Worm (Caenorhabditis elegans) whole organism, L4 larva: ENCODE results near the gene htrl-1.
A peak's percentile ranks its signal among the peaks of the same experiment; 100 is the strongest.

ENCODE experiments used
- D1046.2 ChIP-seq: fragments of 200-800 bp; sonication (Bioruptor generic); IDR thresholded peaks from 2 replicates; pipeline ENCODE4 v1.3.6; 2022; ENCODE audit warnings: missing genetic modification characterization, missing compliant biosample characterization
- F26F4.8 ChIP-seq: fragments of 200-800 bp; sonication (Bioruptor generic); conservative IDR thresholded peaks from 2 replicates; pipeline ENCODE4 v1.3.6; 2022; ENCODE audit warnings: missing genetic modification characterization, missing compliant biosample characterization
- F37D6.2 ChIP-seq: sonication (generic microtip); optimal IDR thresholded peaks from 2 replicates; lab custom pipeline; 2016; ENCODE audit warnings: mild to moderate bottlenecking, missing genetic modification characterization, missing compliant biosample characterization
- F49E8.2 ChIP-seq: sonication (generic microtip); optimal IDR thresholded peaks from 2 replicates; lab custom pipeline; 2016; ENCODE audit warnings: missing compliant biosample characterization, mild to moderate bottlenecking, missing genetic modification characterization, borderline replicate concordance
- T26A8.4 ChIP-seq: fragments of 200-800 bp; sonication (Bioruptor generic); IDR thresholded peaks from 2 replicates; pipeline ENCODE4 v1.3.6; 2022; ENCODE audit warnings: missing genetic modification characterization, missing compliant biosample characterization
- Y75B8A.6 ChIP-seq: fragments of 200-800 bp; sonication (Bioruptor generic); IDR thresholded peaks from 2 replicates; pipeline ENCODE4 v1.3.6; 2022; ENCODE audit warnings: missing genetic modification reagents, missing genetic modification characterization, missing compliant biosample characterization
- cey-2 ChIP-seq: sonication (generic microtip); optimal IDR thresholded peaks from 3 replicates; lab custom pipeline; 2017; ENCODE audit warnings: missing genetic modification characterization, mild to moderate bottlenecking, missing compliant biosample characterization, antibody characterized with exemption, borderline replicate concordance; ENCODE audit not compliant: insufficient read depth
- ctbp-1 ChIP-seq: fragments of 200-800 bp; sonication (Bioruptor generic); IDR thresholded peaks from 2 replicates; pipeline ENCODE4 v1.3.6; 2022; ENCODE audit warnings: missing genetic modification reagents, missing genetic modification characterization, missing compliant biosample characterization
- daf-12 ChIP-seq: fragments of 150-350 bp; optimal IDR thresholded peaks from 2 replicates; lab custom pipeline; 2014; ENCODE audit warnings: missing biosample characterization, missing genetic modification reagents, missing genetic modification characterization
- daf-16 ChIP-seq, 3 experiments: sonication (generic microtip); optimal IDR thresholded peaks; 2 replicates each; lab custom pipeline; 2016 to 2017; ENCODE audit warnings: missing genetic modification characterization in 3 of 3, missing genetic modification reagents in 3 of 3, mild to moderate bottlenecking in 2 of 3, missing compliant biosample characterization in 2 of 3, missing biosample characterization in 1 of 3, moderate library complexity in 1 of 3
- daf-8 ChIP-seq: fragments of 200-800 bp; sonication (Bioruptor generic); IDR thresholded peaks from 2 replicates; pipeline ENCODE4 v1.3.6; 2022; ENCODE audit warnings: missing genetic modification characterization, missing compliant biosample characterization
- dmd-6 ChIP-seq: fragments of 200-800 bp; sonication (Bioruptor generic); IDR thresholded peaks from 2 replicates; pipeline ENCODE4 v1.3.6; 2022; ENCODE audit warnings: missing genetic modification reagents, missing genetic modification characterization, missing compliant biosample characterization
- dmd-9 ChIP-seq: fragments of 200-800 bp; sonication (Bioruptor generic); IDR thresholded peaks from 2 replicates; pipeline ENCODE4 v1.3.6; 2022; ENCODE audit warnings: missing genetic modification reagents, missing genetic modification characterization, missing compliant biosample characterization
- dve-1 ChIP-seq: sonication (generic microtip); optimal IDR thresholded peaks from 2 replicates; lab custom pipeline; 2017; ENCODE audit warnings: antibody characterized with exemption, mild to moderate bottlenecking, missing genetic modification characterization, missing compliant biosample characterization; ENCODE audit not compliant: insufficient read depth
- egl-27 ChIP-seq: sonication (generic microtip); optimal IDR thresholded peaks from 3 replicates; lab custom pipeline; 2017; ENCODE audit warnings: missing biosample characterization, missing genetic modification reagents, missing genetic modification characterization
- egl-43 ChIP-seq: fragments of 200-800 bp; sonication (Bioruptor generic); IDR thresholded peaks from 2 replicates; pipeline ENCODE4 v1.3.6; 2022; ENCODE audit warnings: missing genetic modification reagents, missing genetic modification characterization, missing compliant biosample characterization
- fos-1 ChIP-seq: fragments of 150-350 bp; optimal IDR thresholded peaks from 2 replicates; lab custom pipeline; 2014; ENCODE audit warnings: missing biosample characterization, missing genetic modification characterization
- gei-8 ChIP-seq: fragments of 200-800 bp; sonication (Bioruptor generic); optimal IDR thresholded peaks from 2 replicates; lab custom pipeline; 2018; ENCODE audit warnings: mild to moderate bottlenecking, missing genetic modification characterization, missing compliant biosample characterization
- hif-1 ChIP-seq, 2 experiments: sonication (generic microtip); optimal IDR thresholded peaks; 2 replicates each; lab custom pipeline; 2016 to 2017; ENCODE audit warnings: missing compliant biosample characterization in 2 of 2, missing genetic modification characterization in 2 of 2, missing genetic modification reagents in 2 of 2, missing genotype in 2 of 2, mild to moderate bottlenecking in 1 of 2
- hlh-11 ChIP-seq: fragments of 200-800 bp; sonication (Bioruptor generic); optimal IDR thresholded peaks from 2 replicates; lab custom pipeline; 2018; ENCODE audit warnings: mild to moderate bottlenecking, missing genetic modification characterization, missing compliant biosample characterization
- hmg-1.1 ChIP-seq: fragments of 200-800 bp; sonication (Bioruptor generic); IDR thresholded peaks from 2 replicates; pipeline ENCODE4 v1.3.6; 2022; ENCODE audit warnings: missing genetic modification reagents, missing genetic modification characterization, missing compliant biosample characterization
- jun-1 ChIP-seq: fragments of 150-350 bp; optimal IDR thresholded peaks from 2 replicates; lab custom pipeline; 2014; ENCODE audit warnings: missing biosample characterization, missing genetic modification reagents, missing genetic modification characterization
- lin-13 ChIP-seq: fragments of 150-350 bp; optimal IDR thresholded peaks from 2 replicates; lab custom pipeline; 2014; ENCODE audit warnings: missing biosample characterization, missing genetic modification reagents, missing genetic modification characterization
- lin-38 ChIP-seq: fragments of 200-800 bp; sonication (Bioruptor generic); IDR thresholded peaks from 2 replicates; pipeline ENCODE4 v1.3.6; 2022; ENCODE audit warnings: missing genetic modification reagents, missing genetic modification characterization, missing compliant biosample characterization
- lsy-2 ChIP-seq, 2 experiments: fragments of 150-350 bp in 1 of 2; sonication (generic microtip) in 1 of 2; optimal IDR thresholded peaks; 2 replicates each; lab custom pipeline; 2014 to 2017; ENCODE audit warnings: missing biosample characterization in 2 of 2, missing genetic modification characterization in 2 of 2
- madf-9 ChIP-seq: fragments of 200-800 bp; sonication (Bioruptor generic); conservative IDR thresholded peaks from 2 replicates; pipeline ENCODE4 v1.3.6; 2022; ENCODE audit warnings: missing genetic modification reagents, missing genetic modification characterization, missing compliant biosample characterization
- mdl-1 ChIP-seq, 2 experiments: fragments of 150-350 bp in 1 of 2; sonication (generic microtip) in 1 of 2; optimal IDR thresholded peaks; 2 replicates each; lab custom pipeline; 2014 to 2017; ENCODE audit warnings: missing biosample characterization in 2 of 2, missing genetic modification characterization in 2 of 2
- mxl-3 ChIP-seq: fragments of 200-800 bp; sonication (Bioruptor generic); optimal IDR thresholded peaks from 2 replicates; lab custom pipeline; 2018; ENCODE audit warnings: mild to moderate bottlenecking, missing genetic modification characterization, missing compliant biosample characterization
- nhr-237 ChIP-seq: sonication (generic microtip); optimal IDR thresholded peaks from 2 replicates; lab custom pipeline; 2017; ENCODE audit warnings: missing biosample characterization, missing genetic modification characterization
- nhr-28 ChIP-seq: fragments of 150-350 bp; optimal IDR thresholded peaks from 2 replicates; lab custom pipeline; 2014; ENCODE audit warnings: missing biosample characterization, missing genetic modification characterization
- nhr-42 ChIP-seq: fragments of 200-800 bp; sonication (Bioruptor generic); IDR thresholded peaks from 2 replicates; pipeline ENCODE4 v1.3.6; 2022; ENCODE audit warnings: missing genetic modification characterization, missing compliant biosample characterization
- nhr-48 ChIP-seq: sonication (generic microtip); optimal IDR thresholded peaks from 2 replicates; lab custom pipeline; 2016; ENCODE audit warnings: mild to moderate bottlenecking, missing genetic modification characterization, missing compliant biosample characterization
- nhr-76 ChIP-seq: fragments of 150-350 bp; optimal IDR thresholded peaks from 2 replicates; lab custom pipeline; 2014; ENCODE audit warnings: missing biosample characterization, missing genetic modification characterization
- php-3 ChIP-seq: fragments of 200-800 bp; sonication (Bioruptor generic); IDR thresholded peaks from 2 replicates; pipeline ENCODE4 v1.3.6; 2022; ENCODE audit warnings: missing genetic modification reagents, missing genetic modification characterization, missing compliant biosample characterization
- pqm-1 ChIP-seq: sonication (generic microtip); optimal IDR thresholded peaks from 2 replicates; lab custom pipeline; 2017; ENCODE audit warnings: missing biosample characterization, missing genetic modification characterization
- rbr-2 ChIP-seq: sonication (generic microtip); optimal IDR thresholded peaks from 2 replicates; lab custom pipeline; 2016; ENCODE audit warnings: missing genotype, missing genetic modification characterization, missing compliant biosample characterization
- sdz-12 ChIP-seq: fragments of 200-800 bp; sonication (Bioruptor generic); optimal IDR thresholded peaks from 2 replicates; lab custom pipeline; 2018; ENCODE audit warnings: mild to moderate bottlenecking, missing genetic modification characterization, missing compliant biosample characterization
- skn-1 ChIP-seq: fragments of 150-350 bp; optimal IDR thresholded peaks from 2 replicates; lab custom pipeline; 2014; ENCODE audit warnings: missing biosample characterization, missing genetic modification characterization
- snpc-4 ChIP-seq: fragments of 150-350 bp; optimal IDR thresholded peaks from 2 replicates; lab custom pipeline; 2014; ENCODE audit warnings: missing biosample characterization, missing genetic modification characterization
- unc-62 ChIP-seq, 3 experiments: fragments of 150-350 bp in 1 of 3; sonication (generic microtip); optimal IDR thresholded peaks in 2 of 3; peaks in 1 of 3; 1 replicate in 1 of 3; 2 replicates in 2 of 3; lab custom pipeline; 2014 to 2017; ENCODE audit warnings: missing biosample characterization in 3 of 3, missing genetic modification characterization in 3 of 3, missing genetic modification reagents in 3 of 3, missing genotype in 1 of 3
- zfp-3 ChIP-seq: fragments of 200-800 bp; sonication (Bioruptor generic); conservative IDR thresholded peaks from 2 replicates; pipeline ENCODE4 v1.3.6; 2022; ENCODE audit warnings: missing genetic modification reagents, missing genetic modification characterization, missing compliant biosample characterization

The htrl-1 gene

DNA sequence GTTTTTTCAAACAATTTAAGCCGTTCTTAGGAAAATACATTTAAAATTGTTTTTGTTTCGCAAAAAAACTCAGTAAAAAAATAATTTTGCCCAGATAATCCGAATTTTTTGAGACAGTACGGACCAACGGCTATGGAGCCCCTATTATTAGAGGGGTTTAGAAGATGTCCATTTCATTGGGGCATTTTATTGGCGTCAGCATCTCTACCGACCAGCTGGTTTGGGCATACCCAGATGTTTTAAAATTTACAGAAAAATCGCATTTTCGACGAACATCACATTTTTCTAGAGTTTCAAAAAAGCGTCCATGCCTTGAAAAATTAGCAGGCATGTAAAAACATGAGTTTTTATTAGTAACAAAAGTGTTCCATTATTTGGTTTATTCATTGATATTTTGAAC lies 45.1 kb upstream of the htrl-1 start (continued):
- TF ChIP-seq mdl-1 (tag; optimal IDR thresholded peaks at IDR 0.05; lab: Kevin White, UChicago) (no peak), lin-38 (GFP tag; lab: Robert Waterston, UW) (peak; percentile 30; the same call in 1 of the 2 replicates), fos-1 (no peak), lsy-2 (tag; optimal IDR thresholded peaks at IDR 0.05; lab: Kevin White, UChicago) (no peak), unc-62 (GFP tag; optimal IDR thresholded peaks at IDR 0.05 in 1 of 2; lab: Kevin White, UChicago) (no peak), unc-62 (tag; optimal IDR thresholded peaks at IDR 0.05; lab: Kevin White, UChicago) (no peak), gei-8 (GFP tag; lab: Kevin White, UChicago) (peak; percentile 52), hif-1 (tag; optimal IDR thresholded peaks at IDR 0.05; lab: Kevin White, UChicago) (peak in 1 of 2 experiments; percentile 64), dmd-9 (GFP tag; lab: Robert Waterston, UW) (0 out of 2 replicates have a peak, but pooled peaks have one; percentile 36), snpc-4 (tag; lab: Kevin White, UChicago) (no peak), nhr-76 (no peak), cey-2 (tag; lab: Kevin White, UChicago) (no peak), hmg-1.1 (0 out of 2 replicates have a peak, but pooled peaks have one; percentile 33)
- TF ChIP-seq, all 104 proteins: peak for 17

DNA sequence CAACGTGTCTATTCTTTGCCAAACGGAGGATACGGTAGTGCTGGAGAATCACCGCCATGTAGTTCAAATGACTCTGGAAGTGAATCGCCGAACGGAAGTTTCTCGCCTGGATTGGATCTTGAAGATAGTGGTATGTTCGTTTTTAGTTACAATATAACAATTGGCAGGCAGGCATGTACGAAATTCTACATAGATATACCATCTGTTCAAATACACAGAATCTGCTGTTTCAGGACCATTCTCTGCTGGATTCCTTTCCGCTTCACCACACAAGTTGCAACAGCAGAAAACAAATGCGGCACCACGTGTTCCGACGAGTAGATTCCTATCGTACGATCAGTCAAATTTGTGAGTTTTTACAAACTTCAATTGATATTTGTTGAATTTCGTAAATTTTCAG lies 43.3 kb upstream of the htrl-1 start:
- no peak for TF ChIP-seq nhr-237
- TF ChIP-seq rbr-2 (tag; lab: Kevin White, UChicago) = no peak
- TF ChIP-seq zfp-3 (GFP tag; lab: Robert Waterston, UW) = no peak
- no peak for TF ChIP-seq D1046.2 (GFP tag; lab: Robert Waterston, UW)
- no peak for TF ChIP-seq dve-1 (tag; lab: Kevin White, UChicago)
- no peak for TF ChIP-seq jun-1 (tag; lab: Kevin White, UChicago)
- TF ChIP-seq daf-12 (tag; lab: Kevin White, UChicago) = no peak
- peak; percentile 15 for TF ChIP-seq skn-1 (tag; lab: Kevin White, UChicago)
- TF ChIP-seq cey-2 (tag; lab: Kevin White, UChicago) = no peak
- TF ChIP-seq unc-62 (GFP tag; optimal IDR thresholded peaks at IDR 0.05 in 1 of 2; lab: Kevin White, UChicago) = peak in 1 of 2 experiments; percentile 97
- no peak for TF ChIP-seq unc-62 (tag; optimal IDR thresholded peaks at IDR 0.05; lab: Kevin White, UChicago)
- TF ChIP-seq Y75B8A.6 (GFP tag; lab: Robert Waterston, UW) = no peak
- no peak for TF ChIP-seq hlh-11 (tag; lab: Kevin White, UChicago)
- no peak for TF ChIP-seq nhr-48
- no peak for TF ChIP-seq F26F4.8 (GFP tag; lab: Robert Waterston, UW)
- no peak for TF ChIP-seq gei-8 (GFP tag; lab: Kevin White, UChicago)
- TF ChIP-seq madf-9 = no peak

DNA sequence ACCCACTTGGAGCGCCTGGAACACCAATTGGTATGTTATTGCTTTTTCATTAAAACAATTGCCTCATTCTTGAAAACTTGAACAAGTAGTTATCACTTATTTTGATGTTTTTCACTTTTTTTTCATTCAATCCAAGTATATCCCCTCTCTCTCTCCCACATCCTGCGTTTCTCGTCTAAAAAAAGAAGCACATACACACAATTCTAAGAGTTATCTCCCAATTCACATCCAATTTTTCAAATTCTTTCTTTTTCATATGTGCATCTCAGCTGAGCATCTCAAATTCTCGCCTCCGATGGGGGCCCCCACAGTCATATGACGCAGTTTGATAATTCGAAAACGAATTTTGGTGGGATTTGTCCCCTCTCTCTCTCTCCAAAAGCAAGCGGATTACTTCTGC lies 40.5 kb upstream of the htrl-1 start:
- no peak for TF ChIP-seq nhr-42 (GFP tag; lab: Robert Waterston, UW)
- TF ChIP-seq F26F4.8 (GFP tag; lab: Robert Waterston, UW) = 0 out of 2 replicates have a peak, but pooled peaks have one; percentile 28
- TF ChIP-seq unc-62 (GFP tag; optimal IDR thresholded peaks at IDR 0.05 in 1 of 2; lab: Kevin White, UChicago) = peak in 1 of 2 experiments; percentile 85
- no peak for TF ChIP-seq unc-62 (tag; optimal IDR thresholded peaks at IDR 0.05; lab: Kevin White, UChicago)
- no peak for TF ChIP-seq nhr-76
- TF ChIP-seq ctbp-1 = no peak
- TF ChIP-seq Y75B8A.6 (GFP tag; lab: Robert Waterston, UW) = 0 out of 2 replicates have a peak, but pooled peaks have one; percentile 19

DNA sequence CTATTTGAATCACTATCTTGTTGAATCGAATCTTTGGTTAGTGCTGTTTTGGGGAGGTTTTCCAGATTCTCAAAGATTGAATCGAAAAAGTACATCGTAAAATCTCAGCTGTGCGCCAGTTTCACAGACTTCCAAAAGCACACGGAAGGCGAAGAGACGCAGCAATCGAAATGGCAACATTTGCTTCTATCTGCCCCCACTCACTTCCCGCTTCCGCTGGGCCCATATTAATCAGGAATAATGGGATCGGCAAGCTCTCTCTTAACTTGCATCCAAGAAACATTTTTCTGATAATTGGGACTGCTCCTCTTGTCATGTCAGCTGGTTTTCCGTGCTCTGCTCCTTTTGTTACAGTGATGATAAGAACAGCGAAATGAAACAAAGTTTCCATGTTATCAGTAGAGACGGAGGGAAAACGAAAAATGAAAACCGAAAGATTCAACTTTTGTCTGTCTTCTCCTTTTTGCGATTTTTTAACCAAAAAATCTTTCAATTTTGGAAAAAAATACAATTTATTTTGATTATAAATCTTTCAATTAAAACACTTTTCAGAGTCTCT lies 39.4 kb upstream of the htrl-1 start:
- TF ChIP-seq gei-8 (GFP tag; lab: Kevin White, UChicago) (no peak), F37D6.2 (tag; lab: Kevin White, UChicago) (no peak), egl-43 (GFP tag; lab: Robert Waterston, UW) (peak; percentile 6; the same call in 1 of the 2 replicates), D1046.2 (GFP tag; lab: Robert Waterston, UW) (no peak), F49E8.2 (tag; lab: Kevin White, UChicago) (no peak), F26F4.8 (GFP tag; lab: Robert Waterston, UW) (no peak), egl-27 (tag; lab: Kevin White, UChicago) (no peak), dmd-6 (peak; percentile 78), php-3 (no peak), jun-1 (tag; lab: Kevin White, UChicago) (no peak), pqm-1 (tag; lab: Kevin White, UChicago) (peak; percentile 82), daf-8 (GFP tag; lab: Robert Waterston, UW) (no peak), T26A8.4 (GFP tag; lab: Robert Waterston, UW) (no peak), skn-1 (tag; lab: Kevin White, UChicago) (no peak), nhr-28 (peak; percentile 74), sdz-12 (GFP tag; lab: Kevin White, UChicago) (no peak), daf-16 (GFP tag; optimal IDR thresholded peaks at IDR 0.05; lab: Kevin White, UChicago) (no peak), daf-16 (tag; optimal IDR thresholded peaks at IDR 0.05; lab: Kevin White, UChicago) (peak; percentile 42), dve-1 (tag; lab: Kevin White, UChicago) (peak; percentile 33), lin-13 (GFP tag; lab: Kevin White, UChicago) (no peak), mxl-3 (GFP tag; lab: Kevin White, UChicago) (no peak)
